Worm (Caenorhabditis elegans) whole organism, L3 larva: Measurements from ENCODE around the gene D2096.12.

ENCODE experiments used
- ama-1 ChIP-seq: fragments of 150-350 bp; optimal IDR thresholded peaks from 2 replicates; lab custom pipeline; 2018
- fkh-10 ChIP-seq: sonication (generic microtip); optimal IDR thresholded peaks from 2 replicates; lab custom pipeline; 2017; ENCODE audit warnings: missing biosample characterization, missing genetic modification reagents, missing genetic modification characterization

DNA sequence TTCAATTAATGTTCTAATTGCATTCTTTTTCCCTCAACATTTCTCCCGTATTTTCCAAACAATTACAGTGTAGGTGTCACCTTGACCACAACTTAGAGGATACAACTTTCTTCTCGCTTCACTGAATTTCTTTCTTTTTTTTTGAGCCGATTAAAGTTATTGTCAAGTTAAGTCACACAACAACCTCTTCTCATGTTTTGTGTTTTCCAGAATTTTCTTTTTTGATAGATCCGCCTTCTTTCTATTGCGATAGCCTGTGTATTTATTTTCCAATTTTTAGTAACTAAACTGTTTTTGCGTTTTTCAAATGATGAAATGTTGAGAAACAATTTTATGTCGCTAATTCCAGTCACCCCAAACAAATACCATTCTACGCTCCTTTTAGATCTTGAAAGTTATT is 37.6 kb upstream of the D2096.12 start, which contains the start of gene F35H10.3:
- no peak for TF ChIP-seq fkh-10 (GFP tag; lab: Kevin White, UChicago)
- TF ChIP-seq ama-1: no peak
